Worm (Caenorhabditis elegans) whole organism, L3 larva: ENCODE data around the gene cox-11.

Experiments used
- elt-1 ChIP-seq: fragments of 150-350 bp; optimal IDR thresholded peaks from 2 replicates; lab custom pipeline; 2014; ENCODE audit warnings: missing biosample characterization, missing genetic modification characterization
- elt-3 ChIP-seq, 3 experiments: fragments of 150-350 bp in 1 of 3; sonication (generic microtip) in 2 of 3; optimal IDR thresholded peaks; 2 replicates in 2 of 3; 4 replicates in 1 of 3; lab custom pipeline; 2014 to 2017; ENCODE audit warnings: missing biosample characterization in 3 of 3, missing genetic modification characterization in 3 of 3
- fkh-10 ChIP-seq: sonication (generic microtip); optimal IDR thresholded peaks from 2 replicates; lab custom pipeline; 2017; ENCODE audit warnings: missing biosample characterization, missing genetic modification reagents, missing genetic modification characterization
- nhr-28 ChIP-seq: fragments of 150-350 bp; optimal IDR thresholded peaks from 2 replicates; lab custom pipeline; 2014; ENCODE audit warnings: missing biosample characterization, missing genetic modification characterization
- unc-62 ChIP-seq: fragments of 150-350 bp; sonication (generic microtip); optimal IDR thresholded peaks from 4 replicates; lab custom pipeline; 2014; ENCODE audit warnings: missing biosample characterization, missing genetic modification reagents, missing genetic modification characterization

ce11 chrIV:13268385-13268784 lies 24.3 kb downstream of the cox-11 start:
- no peak for TF ChIP-seq unc-62 (GFP tag; lab: Kevin White, UChicago)
- TF ChIP-seq elt-3 (tag; optimal IDR thresholded peaks at IDR 0.05; lab: Kevin White, UChicago) = no peak
- no peak for TF ChIP-seq elt-1 (tag; lab: Kevin White, UChicago)
- no peak for TF ChIP-seq fkh-10 (GFP tag; lab: Kevin White, UChicago)
- TF ChIP-seq nhr-28 = no peak
